Fruit fly (Drosophila melanogaster) whole organism, embryonic: ENCODE measurements around the gene CG5235.

Experiments used
- CG10147 ChIP-seq: fragments of 200-800 bp; sonication (Bioruptor generic); optimal IDR thresholded peaks from 2 replicates; lab custom pipeline; 2019; ENCODE audit warnings: missing biosample characterization, mild to moderate bottlenecking, missing genetic modification characterization, moderate library complexity
- CG11085 ChIP-seq: fragments of 200-800 bp; sonication (Bioruptor generic); IDR thresholded peaks from 2 replicates; pipeline ENCODE4 v1.3.6; 2022; ENCODE audit warnings: missing biosample characterization, missing genetic modification characterization
- CG11093 ChIP-seq: fragments of 200-800 bp; sonication (Bioruptor generic); IDR thresholded peaks from 3 replicates; pipeline ENCODE4 v1.3.6; 2022; ENCODE audit warnings: missing biosample characterization, missing genetic modification characterization
- CG11723 ChIP-seq: fragments of 200-800 bp; sonication (Bioruptor generic); optimal IDR thresholded peaks from 2 replicates; lab custom pipeline; 2017; ENCODE audit warnings: missing biosample characterization, mild to moderate bottlenecking, missing genetic modification characterization
- CG14050 ChIP-seq: fragments of 200-800 bp; sonication (Bioruptor generic); IDR thresholded peaks from 3 replicates; pipeline ENCODE4 v1.3.6; 2022; ENCODE audit warnings: missing biosample characterization, missing genetic modification characterization
- CG14710 ChIP-seq: fragments of 200-800 bp; sonication (Bioruptor generic); optimal IDR thresholded peaks from 3 replicates; lab custom pipeline; 2019; ENCODE audit warnings: missing biosample characterization, mild to moderate bottlenecking, missing genetic modification characterization, moderate library complexity
- CG1603 ChIP-seq: fragments of 200-800 bp; sonication (Bioruptor generic); optimal IDR thresholded peaks from 2 replicates; lab custom pipeline; 2019; ENCODE audit warnings: missing biosample characterization, mild to moderate bottlenecking, missing genetic modification characterization, moderate library complexity
- CG16813 ChIP-seq: fragments of 200-800 bp; sonication (Bioruptor generic); IDR thresholded peaks from 3 replicates; pipeline ENCODE4 v1.3.6; 2022; ENCODE audit warnings: missing biosample characterization, missing genetic modification characterization; ENCODE audit not compliant: partially characterized antibody
- CG17829 ChIP-seq: fragments of 200-800 bp; optimal IDR thresholded peaks from 2 replicates; lab custom pipeline; 2019; ENCODE audit warnings: missing biosample characterization, mild to moderate bottlenecking, missing genetic modification characterization, moderate library complexity
- CG1832 ChIP-seq: fragments of 200-800 bp; sonication (Bioruptor generic); optimal IDR thresholded peaks from 2 replicates; lab custom pipeline; 2017; ENCODE audit warnings: missing biosample characterization, mild to moderate bottlenecking, missing genetic modification characterization, inconsistent platforms
- CG2199 ChIP-seq: fragments of 200-800 bp; sonication (Bioruptor generic); IDR thresholded peaks from 3 replicates; pipeline ENCODE4 v1.3.6; 2022; ENCODE audit warnings: missing biosample characterization, missing genetic modification characterization
- CG2875 ChIP-seq: fragments of 200-800 bp; sonication (Bioruptor generic); optimal IDR thresholded peaks from 2 replicates; lab custom pipeline; 2017; ENCODE audit warnings: missing biosample characterization, mild to moderate bottlenecking, missing genetic modification characterization, missing genetic modification reagents
- CG31224 ChIP-seq: fragments of 200-800 bp; sonication (Bioruptor generic); IDR thresholded peaks from 2 replicates; pipeline ENCODE4 v1.3.6; 2022; ENCODE audit warnings: missing biosample characterization, missing genetic modification characterization
- CG33213 ChIP-seq: fragments of 200-800 bp; sonication (Bioruptor generic); optimal IDR thresholded peaks from 3 replicates; lab custom pipeline; 2016; ENCODE audit warnings: missing biosample characterization, missing genetic modification characterization
- CG3838 ChIP-seq: fragments of 200-800 bp; sonication (Bioruptor generic); optimal IDR thresholded peaks from 3 replicates; lab custom pipeline; 2016; ENCODE audit warnings: missing biosample characterization, missing genetic modification characterization
- CG4282 ChIP-seq: fragments of 200-800 bp; sonication (Bioruptor generic); optimal IDR thresholded peaks from 2 replicates; lab custom pipeline; 2016; ENCODE audit warnings: missing biosample characterization, missing genetic modification characterization
- CG43689 ChIP-seq: fragments of 200-800 bp; sonication (Bioruptor generic); IDR thresholded peaks from 2 replicates; pipeline ENCODE4 v1.3.6; 2022; ENCODE audit warnings: missing biosample characterization, missing genetic modification characterization
- CG4424 ChIP-seq: fragments of 200-800 bp; sonication (Bioruptor generic); optimal IDR thresholded peaks from 3 replicates; lab custom pipeline; 2016; ENCODE audit warnings: missing biosample characterization, missing genetic modification characterization
- CG4730 ChIP-seq: fragments of 200-800 bp; sonication (Bioruptor generic); IDR thresholded peaks from 2 replicates; pipeline ENCODE4 v1.3.6; 2022; ENCODE audit warnings: missing biosample characterization, missing genetic modification characterization
- CG6854 ChIP-seq: fragments of 200-800 bp; sonication (Bioruptor generic); optimal IDR thresholded peaks from 3 replicates; lab custom pipeline; 2017; ENCODE audit warnings: missing biosample characterization, mild to moderate bottlenecking, missing genetic modification characterization
- CG9437 ChIP-seq: fragments of 200-800 bp; sonication (Bioruptor generic); optimal IDR thresholded peaks from 2 replicates; lab custom pipeline; 2018; ENCODE audit warnings: missing biosample characterization, mild to moderate bottlenecking, missing genetic modification characterization
- CG9727 ChIP-seq: fragments of 200-800 bp; sonication (Bioruptor generic); optimal IDR thresholded peaks from 3 replicates; lab custom pipeline; 2017; ENCODE audit warnings: missing biosample characterization, mild to moderate bottlenecking, missing genetic modification characterization
- CG9876 ChIP-seq: fragments of 200-800 bp; sonication (Bioruptor generic); optimal IDR thresholded peaks from 2 replicates; lab custom pipeline; 2016; ENCODE audit warnings: missing biosample characterization, missing genetic modification characterization
- CHES-1-like ChIP-seq: fragments of 200-800 bp; sonication (Bioruptor generic); optimal IDR thresholded peaks from 2 replicates; lab custom pipeline; 2016; ENCODE audit warnings: missing biosample characterization, missing genetic modification characterization
- Chrac-16 ChIP-seq: fragments of 200-800 bp; sonication (Bioruptor generic); optimal IDR thresholded peaks from 3 replicates; lab custom pipeline; 2016; ENCODE audit warnings: missing biosample characterization, missing genetic modification characterization
- D19A ChIP-seq: fragments of 200-800 bp; optimal IDR thresholded peaks from 3 replicates; lab custom pipeline; 2019; ENCODE audit warnings: missing biosample characterization, mild to moderate bottlenecking, missing genetic modification characterization, moderate library complexity
- Dll ChIP-seq: fragments of 200-800 bp; sonication (Bioruptor generic); IDR thresholded peaks from 4 replicates; pipeline ENCODE4 v1.3.6; 2022; ENCODE audit warnings: missing biosample characterization, missing genetic modification characterization; ENCODE audit not compliant: partially characterized antibody
- HLH54F ChIP-seq: fragments of 200-800 bp; sonication (Bioruptor generic); optimal IDR thresholded peaks from 3 replicates; lab custom pipeline; 2016; ENCODE audit warnings: missing biosample characterization, missing genetic modification characterization
- Max ChIP-seq: fragments of 200-800 bp; sonication (Bioruptor generic); optimal IDR thresholded peaks from 2 replicates; lab custom pipeline; 2016; ENCODE audit warnings: missing biosample characterization, mild to moderate bottlenecking, missing genetic modification characterization
- Meics ChIP-seq: fragments of 200-800 bp; sonication (Bioruptor generic); optimal IDR thresholded peaks from 2 replicates; lab custom pipeline; 2017; ENCODE audit warnings: missing biosample characterization, mild to moderate bottlenecking, missing genetic modification characterization
- Nf-YA ChIP-seq: fragments of 200-800 bp; sonication (Bioruptor generic); IDR thresholded peaks from 2 replicates; pipeline ENCODE4 v1.3.6; 2022; ENCODE audit warnings: missing biosample characterization, missing genetic modification characterization
- al ChIP-seq: fragments of 200-800 bp; sonication (Bioruptor generic); IDR thresholded peaks from 2 replicates; pipeline ENCODE4 v1.3.6; 2022; ENCODE audit warnings: missing biosample characterization, missing genetic modification characterization
- aop ChIP-seq: fragments of 200-800 bp; sonication (Bioruptor generic); IDR thresholded peaks from 2 replicates; pipeline ENCODE4 v1.3.6; 2022; ENCODE audit warnings: missing biosample characterization, missing genetic modification characterization
- br ChIP-seq: fragments of >200 bp; optimal IDR thresholded peaks from 2 replicates; lab custom pipeline; 2017
- caup ChIP-seq: fragments of 200-800 bp; sonication (Bioruptor generic); optimal IDR thresholded peaks from 3 replicates; lab custom pipeline; 2017; ENCODE audit warnings: missing biosample characterization, mild to moderate bottlenecking, missing genetic modification characterization, moderate library complexity; ENCODE audit not compliant: severe bottlenecking
- cg ChIP-seq: fragments of 200-800 bp; sonication (Bioruptor generic); optimal IDR thresholded peaks from 3 replicates; lab custom pipeline; 2019; ENCODE audit warnings: missing biosample characterization, mild to moderate bottlenecking, missing genetic modification characterization, moderate library complexity
- croc ChIP-seq: fragments of 200-800 bp; sonication (Bioruptor generic); conservative IDR thresholded peaks from 3 replicates; pipeline ENCODE4 v1.3.6; 2022; ENCODE audit warnings: missing biosample characterization, missing genetic modification characterization
- dmrt99B ChIP-seq: fragments of 200-800 bp; sonication (Bioruptor generic); optimal IDR thresholded peaks from 2 replicates; lab custom pipeline; 2018; ENCODE audit warnings: missing biosample characterization, mild to moderate bottlenecking, missing genetic modification characterization, moderate library complexity
- esg ChIP-seq: fragments of 200-800 bp; sonication (Bioruptor generic); conservative IDR thresholded peaks from 2 replicates; pipeline ENCODE4 v1.3.6; 2022; ENCODE audit warnings: missing biosample characterization, missing genetic modification characterization
- hth ChIP-seq: fragments of >200 bp; optimal IDR thresholded peaks from 2 replicates; lab custom pipeline; 2017; ENCODE audit warnings: inconsistent platforms
- jing ChIP-seq: fragments of 200-800 bp; sonication (Bioruptor generic); optimal IDR thresholded peaks from 2 replicates; lab custom pipeline; 2018; ENCODE audit warnings: missing biosample characterization, mild to moderate bottlenecking, missing genetic modification characterization
- lilli ChIP-seq: fragments of 200-800 bp; sonication (Bioruptor generic); optimal IDR thresholded peaks from 3 replicates; lab custom pipeline; 2016; ENCODE audit warnings: missing biosample characterization, missing genetic modification characterization
- lov ChIP-seq, 2 experiments: fragments of 200-800 bp in 1 of 2; fragments of >200 bp in 1 of 2; sonication (Bioruptor generic) in 1 of 2; IDR thresholded peaks in 1 of 2; optimal IDR thresholded peaks in 1 of 2; 2 replicates in 1 of 2; 3 replicates in 1 of 2; pipeline versions ENCODE4 v1.3.6 to Lab custom; 2017 to 2022; ENCODE audit warnings: missing biosample characterization in 1 of 2, missing genetic modification characterization in 1 of 2
- nerfin-1 ChIP-seq: fragments of 200-800 bp; sonication (Bioruptor generic); optimal IDR thresholded peaks from 3 replicates; lab custom pipeline; 2019; ENCODE audit warnings: missing biosample characterization, mild to moderate bottlenecking, missing genetic modification characterization, moderate library complexity
- nmo ChIP-seq: fragments of 200-800 bp; sonication (Bioruptor generic); optimal IDR thresholded peaks from 2 replicates; lab custom pipeline; 2018; ENCODE audit warnings: missing biosample characterization, mild to moderate bottlenecking, missing genetic modification characterization, moderate library complexity
- nom ChIP-seq: fragments of 200-800 bp; sonication (Bioruptor generic); optimal IDR thresholded peaks from 2 replicates; lab custom pipeline; 2017; ENCODE audit warnings: missing biosample characterization, missing genetic modification characterization, mild to moderate bottlenecking, moderate library complexity, missing genetic modification reagents
- pros ChIP-seq: fragments of 200-800 bp; sonication (Bioruptor generic); optimal IDR thresholded peaks from 3 replicates; lab custom pipeline; 2019; ENCODE audit warnings: missing biosample characterization, mild to moderate bottlenecking, missing genetic modification characterization, moderate library complexity
- salm ChIP-seq: fragments of 200-800 bp; sonication (Bioruptor generic); optimal IDR thresholded peaks from 2 replicates; lab custom pipeline; 2018; ENCODE audit warnings: missing biosample characterization, mild to moderate bottlenecking, missing genetic modification characterization
- shn ChIP-seq: fragments of 200-800 bp; sonication (Bioruptor generic); optimal IDR thresholded peaks from 3 replicates; lab custom pipeline; 2016; ENCODE audit warnings: missing biosample characterization, missing genetic modification characterization
- vvl ChIP-seq: fragments of 200-800 bp; sonication (Bioruptor generic); IDR thresholded peaks from 2 replicates; pipeline ENCODE4 v1.3.6; 2022; ENCODE audit warnings: missing biosample characterization, missing genetic modification characterization

Gene CG5235

DNA sequence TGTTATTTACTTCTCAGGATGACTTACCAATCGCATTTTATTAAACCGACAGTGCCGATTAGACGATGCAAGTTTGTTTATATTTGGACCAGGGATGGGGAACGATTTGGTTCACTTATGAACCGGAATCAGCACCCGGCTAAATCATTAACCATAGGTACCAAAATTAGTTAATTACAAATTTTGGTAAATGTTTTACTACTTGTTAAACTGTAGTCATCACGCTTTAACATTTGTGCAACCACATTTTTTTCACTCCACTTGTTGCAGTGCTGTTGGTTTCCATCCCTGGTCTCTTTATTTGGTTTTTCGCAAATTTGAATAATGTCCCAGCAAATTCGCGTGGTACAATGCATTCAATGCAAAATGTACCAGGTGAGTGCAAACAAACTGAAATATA, 15.3 kb upstream of the CG5235 start, which contains the start of the genes IntS9 and CG43295 (continued):
- TF ChIP-seq salm (tag; lab: Kevin White, UChicago) (no peak), CG11723 (GFP tag; lab: Kevin White, UChicago) (no peak), nom (GFP tag; lab: Kevin White, UChicago) (no peak), cg (GFP tag; lab: Kevin White, UChicago) (no peak), CG17829 (tag; lab: Kevin White, UChicago) (peak; percentile 82), esg (GFP tag; lab: Robert Waterston, UW) (peak; percentile 81), D19A (no peak), CG2199 (peak; percentile 74; the same call in 2 of the 3 replicates), CG9876 (GFP tag; lab: Kevin White, UChicago) (peak; percentile 68), CG6854 (GFP tag; lab: Kevin White, UChicago) (peak; percentile 5), pros (no peak), al (GFP tag; lab: Robert Waterston, UW) (peak; percentile 80), CG3838 (GFP tag; lab: Kevin White, UChicago) (peak; percentile 33), hth (lab: Kevin White, UChicago) (no peak), CG43689 (GFP tag; lab: Robert Waterston, UW) (peak; percentile 53), CHES-1-like (GFP tag; lab: Kevin White, UChicago) (peak; percentile 88), CG14710 (peak; percentile 83), vvl (GFP tag; lab: Robert Waterston, UW) (peak; percentile 93), CG4730 (GFP tag; lab: Robert Waterston, UW) (peak; percentile 79), Max (peak; percentile 78), lov (optimal IDR thresholded peaks at IDR 0.05; lab: Kevin White, UChicago) (no peak), lov (GFP tag; IDR thresholded peaks at IDR 0.05; lab: Robert Waterston, UW) (peak; percentile 74; the same call in 1 of the 3 replicates), caup (peak; percentile 74), CG4282 (peak; percentile 69), CG11093 (GFP tag; lab: Robert Waterston, UW) (peak; percentile 67; the same call in 1 of the 3 replicates), CG31224 (GFP tag; lab: Robert Waterston, UW) (peak; percentile 60), CG14050 (GFP tag; lab: Robert Waterston, UW) (peak; percentile 79), jing (no peak), CG16813 (GFP tag; lab: Robert Waterston, UW) (no peak), CG2875 (GFP tag; lab: Kevin White, UChicago) (peak; percentile 73), dmrt99B (tag; lab: Kevin White, UChicago) (no peak), CG9727 (peak; percentile 78), HLH54F (GFP tag; lab: Kevin White, UChicago) (peak; percentile 89), CG1603 (peak; percentile 92), CG11085 (GFP tag; lab: Robert Waterston, UW) (peak; percentile 49; the same call in 1 of the 2 replicates), Nf-YA (GFP tag; lab: Robert Waterston, UW) (peak; percentile 65; the same call in 1 of the 2 replicates), shn (GFP tag; lab: Kevin White, UChicago) (peak; percentile 88), CG4424 (GFP tag; lab: Kevin White, UChicago) (peak; percentile 87), lilli (peak; percentile 93), nerfin-1 (tag; lab: Kevin White, UChicago) (no peak), nmo (GFP tag; lab: Kevin White, UChicago) (peak; percentile 75), croc (GFP tag; lab: Robert Waterston, UW) (peak; percentile 61), CG33213 (peak; percentile 77), CG10147 (GFP tag; lab: Kevin White, UChicago) (no peak), Dll (GFP tag; lab: Robert Waterston, UW) (0 out of 4 replicates have a peak, but pooled peaks have one; percentile 25), aop (no peak), Chrac-16 (GFP tag; lab: Kevin White, UChicago) (peak; percentile 89), br (no peak), Meics (GFP tag; lab: Kevin White, UChicago) (peak; percentile 69), CG1832 (GFP tag; lab: Kevin White, UChicago) (no peak), CG9437 (GFP tag; lab: Kevin White, UChicago) (peak; percentile 42)
